Worm (Caenorhabditis elegans): Measurements from ENCODE around the gene pqn-41.

pqn-41 gene

DNA sequence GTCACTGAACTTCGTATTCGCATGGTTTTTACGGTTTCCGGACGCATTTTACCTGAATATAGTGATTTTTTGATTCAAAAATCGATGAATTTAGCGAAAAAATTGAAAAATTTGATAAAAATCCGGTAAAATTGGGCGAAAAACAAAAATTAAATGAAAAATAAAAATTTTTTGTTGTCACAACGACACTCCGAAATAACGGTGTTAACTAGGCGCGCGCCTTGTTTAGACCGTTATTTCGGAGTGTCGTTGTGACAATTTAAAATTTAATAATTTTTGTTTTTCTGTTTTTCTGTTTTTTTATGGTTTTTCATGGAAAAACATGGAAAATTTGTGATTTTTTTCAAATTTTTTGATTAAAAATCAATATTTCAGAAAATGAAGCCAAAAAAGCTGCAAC is at the start of gene pqn-41, which contains the start of gene B0524.6 (continued):
- TF ChIP-seq egl-27 (tag; optimal IDR thresholded peaks at IDR 0.05) (no peak), alr-1 (tag; optimal IDR thresholded peaks at IDR 0.05; ENCODE audit: borderline replicate concordance) (no peak), mab-9 (GFP tag; IDR thresholded peaks at IDR 0.05) (no peak), unc-62 (GFP tag; optimal IDR thresholded peaks at IDR 0.05) (no peak), zip-4 (GFP tag; optimal IDR thresholded peaks at IDR 0.05) (no peak), ceh-88 (GFP tag; IDR thresholded peaks at IDR 0.05) (no peak), xbp-1 (tag; optimal IDR thresholded peaks at IDR 0.05) (peak; percentile 57), nhr-71 (tag; optimal IDR thresholded peaks at IDR 0.05) (no peak), nhr-28 (tag; optimal IDR thresholded peaks at IDR 0.05) (no peak), C16A3.4 (tag; optimal IDR thresholded peaks at IDR 0.05) (peak; percentile 25), dsc-1 (tag; optimal IDR thresholded peaks at IDR 0.05) (no peak), egl-13 (tag; optimal IDR thresholded peaks at IDR 0.05) (no peak), nhr-77 (tag; optimal IDR thresholded peaks at IDR 0.05) (no peak), snu-23 (GFP tag; optimal IDR thresholded peaks at IDR 0.05) (no peak), pag-3 (tag; optimal IDR thresholded peaks at IDR 0.05; ENCODE audit: borderline replicate concordance, insufficient read depth) (no peak), mef-2 (tag; optimal IDR thresholded peaks at IDR 0.05) (no peak), grh-1 (GFP tag; IDR thresholded peaks at IDR 0.05) (no peak), zag-1 (tag; optimal IDR thresholded peaks at IDR 0.05) (no peak), lin-39 (tag; optimal IDR thresholded peaks at IDR 0.05) (peak; percentile 4), mdl-1 (tag; optimal IDR thresholded peaks at IDR 0.05) (peak in 1 of 2 experiments; percentile 5), snpc-4 (tag; optimal IDR thresholded peaks at IDR 0.05) (peak; percentile 46), skn-1 (tag; optimal IDR thresholded peaks at IDR 0.05) (peak; percentile 86), lin-14 (GFP tag; optimal IDR thresholded peaks at IDR 0.05) (no peak), jun-1 (tag; optimal IDR thresholded peaks at IDR 0.05) (no peak), mep-1 (tag; optimal IDR thresholded peaks at IDR 0.05) (peak; percentile 84), unc-30 (tag; optimal IDR thresholded peaks at IDR 0.05) (no peak), tbx-2 (tag; optimal IDR thresholded peaks at IDR 0.05) (peak; percentile 51), unc-98 (GFP tag; IDR thresholded peaks at IDR 0.05) (no peak), lin-13 (GFP tag; optimal IDR thresholded peaks at IDR 0.05) (peak; percentile 64), nhr-90 (tag; optimal IDR thresholded peaks at IDR 0.05; ENCODE audit: poor library complexity) (no peak), aly-2 (tag; optimal IDR thresholded peaks at IDR 0.05) (no peak)

DNA sequence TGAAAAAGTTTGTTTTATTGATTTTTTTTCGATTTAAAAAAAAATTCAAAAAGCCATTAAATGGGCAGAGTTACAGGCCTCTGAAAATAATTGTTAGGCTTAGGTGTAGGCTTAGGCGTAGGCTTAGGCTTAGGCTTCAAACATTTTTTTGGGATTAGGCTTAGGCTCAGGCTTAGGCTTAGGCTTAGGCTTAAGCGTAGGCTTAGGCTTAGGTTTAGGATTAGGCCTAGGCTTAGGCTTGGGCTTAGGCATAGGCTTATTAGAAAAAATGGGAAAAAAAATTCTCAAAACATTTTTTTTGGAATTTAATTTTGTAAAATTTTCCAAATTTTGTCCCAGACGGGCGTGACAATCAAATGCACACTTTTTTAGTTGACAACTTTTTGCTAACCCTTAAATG is 49.6 kb upstream of the pqn-41 start:
- TF ChIP-seq egl-27 (tag; optimal IDR thresholded peaks at IDR 0.05) = no peak
- TF ChIP-seq nhr-77 (tag; optimal IDR thresholded peaks at IDR 0.05) = no peak

DNA sequence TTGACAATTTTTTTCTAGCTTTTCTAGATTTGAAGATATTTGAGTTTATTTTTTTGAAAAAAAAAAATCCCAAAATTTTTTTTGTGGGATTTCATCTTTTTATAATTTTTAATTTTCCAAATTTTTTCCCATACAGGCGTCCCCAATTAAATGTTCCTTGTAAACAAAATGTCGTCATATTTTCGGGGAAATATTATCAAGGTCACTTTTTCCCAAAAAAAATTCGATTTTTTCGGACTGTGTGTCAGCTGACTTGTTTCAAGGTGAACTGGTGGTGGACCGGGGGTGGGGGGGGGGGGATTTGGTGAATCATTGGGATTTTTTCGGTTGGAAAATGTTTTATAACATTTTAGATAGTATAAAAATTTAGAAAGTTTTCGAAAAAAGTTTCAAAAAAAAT is 49.1 kb upstream of the pqn-41 start:
- TF ChIP-seq rnt-1 (tag; optimal IDR thresholded peaks at IDR 0.05) = no peak
- no peak for TF ChIP-seq dsc-1 (tag; optimal IDR thresholded peaks at IDR 0.05)
- TF ChIP-seq efl-1 (optimal IDR thresholded peaks at IDR 0.05) = no peak
- TF ChIP-seq efl-1 (GFP tag; optimal IDR thresholded peaks at IDR 0.05 in 1 of 2) = no peak
- peak; percentile 51 for TF ChIP-seq lin-14 (GFP tag; optimal IDR thresholded peaks at IDR 0.05)
- TF ChIP-seq blmp-1 (tag; optimal IDR thresholded peaks at IDR 0.05) = peak; percentile 26
- TF ChIP-seq ceh-82 (tag; optimal IDR thresholded peaks at IDR 0.05) = no peak
- peak; percentile 82 for TF ChIP-seq nhr-85 (tag)
- no peak for TF ChIP-seq vab-15 (tag; optimal IDR thresholded peaks at IDR 0.05)
- TF ChIP-seq lsy-2 (tag; optimal IDR thresholded peaks at IDR 0.05) = no peak
- TF ChIP-seq lir-3 (tag; optimal IDR thresholded peaks at IDR 0.05; ENCODE audit: poor library complexity) = no peak
- no peak for TF ChIP-seq nhr-90 (tag; optimal IDR thresholded peaks at IDR 0.05; ENCODE audit: poor library complexity)
- TF ChIP-seq grh-1 (GFP tag; IDR thresholded peaks at IDR 0.05) = 0 out of 2 replicates have a peak, but pooled peaks have one; percentile 17
- no peak for TF ChIP-seq egl-13 (tag; optimal IDR thresholded peaks at IDR 0.05)
- TF ChIP-seq fos-1 (tag; optimal IDR thresholded peaks at IDR 0.05) = no peak
- no peak for TF ChIP-seq tbx-2 (tag; optimal IDR thresholded peaks at IDR 0.05)
- TF ChIP-seq nhr-71 (tag; optimal IDR thresholded peaks at IDR 0.05) = no peak
- no peak for TF ChIP-seq snpc-4 (tag; optimal IDR thresholded peaks at IDR 0.05)
- TF ChIP-seq unc-30 (tag; optimal IDR thresholded peaks at IDR 0.05) = no peak
- no peak for TF ChIP-seq elt-3 (tag; optimal IDR thresholded peaks at IDR 0.05)
- no peak for TF ChIP-seq unc-62 (GFP tag; optimal IDR thresholded peaks at IDR 0.05)

All from whole organism, L1 larva.